Worm (Caenorhabditis elegans): ENCODE data around the gene dach-1.

- no peak for TF ChIP-seq lin-13 (GFP tag; optimal IDR thresholded peaks at IDR 0.05)
- TF ChIP-seq elt-3 (tag; optimal IDR thresholded peaks at IDR 0.05) = no peak
- no peak for TF ChIP-seq nhr-25 (tag; optimal IDR thresholded peaks at IDR 0.05)
- TF ChIP-seq snpc-4 (tag; optimal IDR thresholded peaks at IDR 0.05) = no peak
- no peak for TF ChIP-seq unc-39 (tag; optimal IDR thresholded peaks at IDR 0.05)
- TF ChIP-seq dmd-4 (tag; optimal IDR thresholded peaks at IDR 0.05) = no peak
- no peak for TF ChIP-seq nhr-11 (tag; optimal IDR thresholded peaks at IDR 0.05)
Observed at ce11 chrV:3989070-3989469, 39.2 kb downstream of the dach-1 start, which contains the start of gene nlp-27.
